Fruit fly (Drosophila melanogaster) whole organism, embryonic: Measurements from ENCODE around the gene CG6356.

ENCODE experiments used
- Aef1 ChIP-seq: fragments of 200-800 bp; sonication (Bioruptor generic); IDR thresholded peaks from 3 replicates; pipeline ENCODE4 v1.3.6; 2022; ENCODE audit warnings: missing biosample characterization, missing genetic modification characterization
- Bgb ChIP-seq: fragments of 200-800 bp; sonication (Bioruptor generic); IDR thresholded peaks from 2 replicates; pipeline ENCODE4 v1.3.6; 2022; ENCODE audit warnings: missing biosample characterization, missing genetic modification characterization; ENCODE audit not compliant: partially characterized antibody
- CG10274 ChIP-seq: fragments of 200-800 bp; sonication (Bioruptor generic); optimal IDR thresholded peaks from 3 replicates; lab custom pipeline; 2017; ENCODE audit warnings: missing biosample characterization, mild to moderate bottlenecking, missing genetic modification characterization
- CG11093 ChIP-seq: fragments of 200-800 bp; sonication (Bioruptor generic); IDR thresholded peaks from 3 replicates; pipeline ENCODE4 v1.3.6; 2022; ENCODE audit warnings: missing biosample characterization, missing genetic modification characterization
- CG13775 ChIP-seq: fragments of 200-800 bp; sonication (Bioruptor generic); optimal IDR thresholded peaks from 3 replicates; lab custom pipeline; 2017; ENCODE audit warnings: missing biosample characterization, mild to moderate bottlenecking, missing genetic modification characterization
- CG16813 ChIP-seq: fragments of 200-800 bp; sonication (Bioruptor generic); IDR thresholded peaks from 3 replicates; pipeline ENCODE4 v1.3.6; 2022; ENCODE audit warnings: missing biosample characterization, missing genetic modification characterization; ENCODE audit not compliant: partially characterized antibody
- CG17385 ChIP-seq: fragments of 200-800 bp; sonication (Bioruptor generic); optimal IDR thresholded peaks from 3 replicates; lab custom pipeline; 2018; ENCODE audit warnings: missing biosample characterization, mild to moderate bottlenecking, missing genetic modification characterization
- CG17568 ChIP-seq: fragments of 200-800 bp; sonication (Bioruptor generic); optimal IDR thresholded peaks from 2 replicates; lab custom pipeline; 2018; ENCODE audit warnings: missing biosample characterization, mild to moderate bottlenecking, missing genetic modification characterization, moderate library complexity
- CG2116 ChIP-seq: fragments of 200-800 bp; sonication (Bioruptor generic); optimal IDR thresholded peaks from 3 replicates; lab custom pipeline; 2018; ENCODE audit warnings: missing biosample characterization, mild to moderate bottlenecking, missing genetic modification characterization
- CG32767 ChIP-seq: fragments of 200-800 bp; sonication (Bioruptor generic); IDR thresholded peaks from 2 replicates; pipeline ENCODE4 v1.3.6; 2022; ENCODE audit warnings: missing biosample characterization, missing genetic modification characterization
- CG4282 ChIP-seq: fragments of 200-800 bp; sonication (Bioruptor generic); optimal IDR thresholded peaks from 2 replicates; lab custom pipeline; 2016; ENCODE audit warnings: missing biosample characterization, missing genetic modification characterization
- CG7745 ChIP-seq: fragments of 200-800 bp; sonication (Bioruptor generic); optimal IDR thresholded peaks from 2 replicates; lab custom pipeline; 2018; ENCODE audit warnings: missing biosample characterization, mild to moderate bottlenecking, missing genetic modification characterization, moderate library complexity
- CG7987 ChIP-seq: fragments of 200-800 bp; sonication (Bioruptor generic); optimal IDR thresholded peaks from 2 replicates; lab custom pipeline; 2018; ENCODE audit warnings: missing biosample characterization, mild to moderate bottlenecking, missing genetic modification characterization, moderate library complexity
- CHES-1-like ChIP-seq: fragments of 200-800 bp; sonication (Bioruptor generic); optimal IDR thresholded peaks from 2 replicates; lab custom pipeline; 2016; ENCODE audit warnings: missing biosample characterization, missing genetic modification characterization
- Dfd ChIP-seq, 2 experiments: fragments of >200 bp; optimal IDR thresholded peaks; 2 replicates each; lab custom pipeline; 2017; ENCODE audit warnings: missing biosample characterization in 2 of 2, missing genetic modification characterization in 2 of 2
- ERR ChIP-seq: fragments of 200-800 bp; sonication (Bioruptor generic); optimal IDR thresholded peaks from 2 replicates; lab custom pipeline; 2016; ENCODE audit warnings: missing biosample characterization, missing genetic modification characterization
- Eip74EF ChIP-seq, 2 experiments: fragments of 200-800 bp in 1 of 2; fragments of >200 bp in 1 of 2; sonication (Bioruptor generic) in 1 of 2; optimal IDR thresholded peaks; 2 replicates each; lab custom pipeline; 2017 to 2019; ENCODE audit warnings: missing biosample characterization in 2 of 2, missing genetic modification characterization in 2 of 2, mild to moderate bottlenecking in 1 of 2, moderate library complexity in 1 of 2
- Fer1 ChIP-seq: fragments of 200-800 bp; sonication (Bioruptor generic); optimal IDR thresholded peaks from 2 replicates; lab custom pipeline; 2017; ENCODE audit warnings: missing biosample characterization, mild to moderate bottlenecking, missing genetic modification characterization
- GATAe ChIP-seq: fragments of 200-800 bp; sonication (Bioruptor generic); conservative IDR thresholded peaks from 2 replicates; pipeline ENCODE4 v1.3.6; 2022; ENCODE audit warnings: missing biosample characterization, missing genetic modification characterization
- HLH3B ChIP-seq: fragments of 200-800 bp; sonication (Bioruptor generic); IDR thresholded peaks from 2 replicates; pipeline ENCODE4 v1.3.6; 2022; ENCODE audit warnings: missing biosample characterization, missing genetic modification characterization
- HLH4C ChIP-seq: fragments of 200-800 bp; sonication (Bioruptor generic); IDR thresholded peaks from 3 replicates; pipeline ENCODE4 v1.3.6; 2022; ENCODE audit warnings: missing biosample characterization, missing genetic modification characterization; ENCODE audit not compliant: partially characterized antibody
- HLHmδ ChIP-seq: fragments of 200-800 bp; sonication (Bioruptor generic); optimal IDR thresholded peaks from 2 replicates; lab custom pipeline; 2018; ENCODE audit warnings: missing biosample characterization, mild to moderate bottlenecking, missing genetic modification characterization, moderate library complexity
- Hey ChIP-seq: fragments of 200-800 bp; sonication (Bioruptor generic); optimal IDR thresholded peaks from 3 replicates; lab custom pipeline; 2018; ENCODE audit warnings: missing biosample characterization, mild to moderate bottlenecking, missing genetic modification characterization
- Hmr ChIP-seq: fragments of 200-800 bp; sonication (Bioruptor generic); optimal IDR thresholded peaks from 3 replicates; lab custom pipeline; 2017; ENCODE audit warnings: mild to moderate bottlenecking, missing biosample characterization, missing genetic modification reagents, missing genetic modification characterization
- Hr78 ChIP-seq, 2 experiments: fragments of 200-800 bp in 1 of 2; fragments of >200 bp in 1 of 2; sonication (Bioruptor generic) in 1 of 2; optimal IDR thresholded peaks; 2 replicates each; lab custom pipeline; 2017 to 2019; ENCODE audit warnings: missing biosample characterization in 2 of 2, missing genetic modification characterization in 2 of 2, mild to moderate bottlenecking in 1 of 2, moderate library complexity in 1 of 2
- Myb ChIP-seq: fragments of 200-800 bp; sonication (Bioruptor generic); optimal IDR thresholded peaks from 2 replicates; lab custom pipeline; 2016; ENCODE audit warnings: missing biosample characterization, missing genetic modification characterization
- NFAT ChIP-seq: fragments of 200-800 bp; sonication (Bioruptor generic); IDR thresholded peaks from 2 replicates; pipeline ENCODE4 v1.3.6; 2022; ENCODE audit warnings: missing biosample characterization, missing genetic modification characterization
- NK7.1 ChIP-seq: fragments of 200-800 bp; sonication (Bioruptor generic); optimal IDR thresholded peaks from 3 replicates; lab custom pipeline; 2016; ENCODE audit warnings: missing biosample characterization, missing genetic modification characterization
- Pdp1 ChIP-seq, 2 experiments: fragments of 200-800 bp; sonication (Bioruptor generic); optimal IDR thresholded peaks; 3 replicates each; lab custom pipeline; 2016; ENCODE audit warnings: missing biosample characterization in 2 of 2, missing genetic modification characterization in 2 of 2, mild to moderate bottlenecking in 1 of 2, moderate library complexity in 1 of 2
- ab ChIP-seq: fragments of 200-800 bp; sonication (Bioruptor generic); optimal IDR thresholded peaks from 2 replicates; lab custom pipeline; 2016; ENCODE audit warnings: missing biosample characterization, missing genetic modification characterization
- caup ChIP-seq: fragments of 200-800 bp; sonication (Bioruptor generic); optimal IDR thresholded peaks from 3 replicates; lab custom pipeline; 2017; ENCODE audit warnings: missing biosample characterization, mild to moderate bottlenecking, missing genetic modification characterization, moderate library complexity; ENCODE audit not compliant: severe bottlenecking
- dati ChIP-seq: fragments of 200-800 bp; sonication (Bioruptor generic); IDR thresholded peaks from 2 replicates; pipeline ENCODE4 v1.3.6; 2022; ENCODE audit warnings: missing biosample characterization, missing genetic modification characterization
- dm ChIP-seq: fragments of 200-800 bp; sonication (Bioruptor generic); optimal IDR thresholded peaks from 3 replicates; lab custom pipeline; 2016; ENCODE audit warnings: missing biosample characterization, missing genetic modification characterization
- ems ChIP-seq: fragments of 200-800 bp; sonication (Bioruptor generic); optimal IDR thresholded peaks from 3 replicates; lab custom pipeline; 2016; ENCODE audit warnings: missing biosample characterization, missing genetic modification characterization
- esg ChIP-seq: fragments of 200-800 bp; sonication (Bioruptor generic); conservative IDR thresholded peaks from 2 replicates; pipeline ENCODE4 v1.3.6; 2022; ENCODE audit warnings: missing biosample characterization, missing genetic modification characterization
- gt ChIP-seq: fragments of 200-800 bp; sonication (Bioruptor generic); IDR thresholded peaks from 2 replicates; pipeline ENCODE4 v1.3.6; 2022; ENCODE audit warnings: missing biosample characterization, missing genetic modification characterization
- kah ChIP-seq: fragments of 200-800 bp; sonication (Bioruptor generic); optimal IDR thresholded peaks from 2 replicates; lab custom pipeline; 2018; ENCODE audit warnings: missing biosample characterization, mild to moderate bottlenecking, missing genetic modification characterization
- lola ChIP-seq, 3 experiments: fragments of >200 bp in 2 of 3; fragments of 200-800 bp in 1 of 3; sonication (Bioruptor generic) in 1 of 3; optimal IDR thresholded peaks; 2 replicates each; lab custom pipeline; 2017 to 2019; ENCODE audit warnings: missing biosample characterization in 3 of 3, missing genetic modification characterization in 3 of 3, mild to moderate bottlenecking in 1 of 3, moderate library complexity in 1 of 3
- nerfin-2 ChIP-seq: fragments of 200-800 bp; sonication (Bioruptor generic); IDR thresholded peaks from 2 replicates; pipeline ENCODE4 v1.3.6; 2022; ENCODE audit warnings: missing biosample characterization, missing genetic modification characterization; ENCODE audit not compliant: partially characterized antibody
- otp ChIP-seq: fragments of 200-800 bp; sonication (Bioruptor generic); IDR thresholded peaks from 3 replicates; pipeline ENCODE4, ENCODE4 v1.3.6; 2022; ENCODE audit warnings: missing biosample characterization, missing genetic modification characterization
- pho ChIP-seq: fragments of 200-800 bp; sonication (Bioruptor generic); optimal IDR thresholded peaks from 2 replicates; lab custom pipeline; 2016; ENCODE audit warnings: missing biosample characterization, missing genetic modification characterization
- pnt ChIP-seq: fragments of 200-800 bp; sonication (Bioruptor generic); optimal IDR thresholded peaks from 3 replicates; lab custom pipeline; 2016; ENCODE audit warnings: missing biosample characterization, missing genetic modification characterization
- pzg ChIP-seq: fragments of 200-800 bp; sonication (Bioruptor generic); optimal IDR thresholded peaks from 3 replicates; lab custom pipeline; 2018; ENCODE audit warnings: missing biosample characterization, mild to moderate bottlenecking, missing genetic modification characterization, moderate library complexity
- ranshi ChIP-seq: fragments of 200-800 bp; sonication (Bioruptor generic); IDR thresholded peaks from 2 replicates; pipeline ENCODE4 v1.3.6; 2022; ENCODE audit warnings: missing biosample characterization, missing genetic modification characterization
- run ChIP-seq: fragments of 200-800 bp; sonication (Bioruptor generic); optimal IDR thresholded peaks from 3 replicates; lab custom pipeline; 2018; ENCODE audit warnings: missing biosample characterization, mild to moderate bottlenecking, missing genetic modification characterization
- sr ChIP-seq: fragments of 200-800 bp; sonication (Bioruptor generic); IDR thresholded peaks from 3 replicates; pipeline ENCODE4 v1.3.6; 2022; ENCODE audit warnings: missing biosample characterization, missing genetic modification characterization
- toy ChIP-seq: fragments of 200-800 bp; sonication (Bioruptor generic); IDR thresholded peaks from 2 replicates; pipeline ENCODE4 v1.3.6; 2022; ENCODE audit warnings: missing biosample characterization, missing genetic modification characterization
- trh ChIP-seq: fragments of 200-800 bp; sonication (Bioruptor generic); optimal IDR thresholded peaks from 2 replicates; lab custom pipeline; 2016; ENCODE audit warnings: missing biosample characterization, missing genetic modification characterization
- wdn ChIP-seq: fragments of 200-800 bp; sonication (Bioruptor generic); IDR thresholded peaks from 2 replicates; pipeline ENCODE4 v1.3.6; 2022; ENCODE audit warnings: missing biosample characterization, missing genetic modification characterization
- wor ChIP-seq: fragments of 200-800 bp; sonication (Bioruptor generic); IDR thresholded peaks from 2 replicates; pipeline ENCODE4 v1.3.6; 2022; ENCODE audit warnings: missing biosample characterization, missing genetic modification characterization

CG6356 gene

DNA sequence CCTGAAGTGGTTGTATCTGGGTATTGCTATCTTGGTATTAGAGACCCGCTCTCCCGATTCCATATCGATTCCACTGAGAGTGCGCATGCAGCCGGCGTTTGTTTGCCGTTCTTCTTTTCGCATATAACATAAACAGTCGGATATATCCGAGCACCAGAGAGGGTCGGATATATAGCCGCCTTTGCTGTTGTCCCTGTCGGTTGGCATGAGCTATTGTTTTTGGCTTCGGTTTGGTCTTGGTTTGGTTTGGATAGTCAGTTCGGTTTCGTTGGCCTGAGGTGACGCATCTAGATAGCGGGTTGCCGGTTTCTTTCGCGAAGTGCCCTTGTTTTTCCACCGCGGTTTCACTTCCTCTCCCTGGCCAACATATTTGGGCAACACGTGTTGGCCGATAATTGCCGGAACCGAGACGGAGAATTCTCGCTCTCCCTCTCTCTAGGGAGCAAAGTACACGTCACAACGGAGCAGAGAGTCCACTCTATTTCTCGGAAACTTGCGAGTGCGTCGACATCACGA is 10.9 kb upstream of the CG6356 start, which contains the start of gene Orct2 (continued):
- TF ChIP-seq trh (no peak), CG7745 (tag; lab: Kevin White, UChicago) (no peak), HLHmδ (no peak), CG13775 (GFP tag; lab: Kevin White, UChicago) (no peak), NK7.1 (no peak), wor (GFP tag; lab: Robert Waterston, UW) (no peak), kah (GFP tag; lab: Kevin White, UChicago) (no peak), HLH4C (GFP tag; lab: Robert Waterston, UW) (no peak), CG10274 (GFP tag; lab: Kevin White, UChicago) (no peak), toy (GFP tag; lab: Robert Waterston, UW) (no peak), pnt (GFP tag; lab: Kevin White, UChicago) (no peak), ab (GFP tag; lab: Kevin White, UChicago) (no peak), HLH3B (GFP tag; lab: Robert Waterston, UW) (0 out of 2 replicates have a peak, but pooled peaks have one; percentile 6), ems (GFP tag; lab: Kevin White, UChicago) (no peak), otp (no peak), CG17385 (peak; percentile 32), Dfd (GFP tag; optimal IDR thresholded peaks at IDR 0.05; lab: Kevin White, UChicago) (no peak), dm (GFP tag; lab: Kevin White, UChicago) (peak; percentile 41), esg (GFP tag; lab: Robert Waterston, UW) (no peak), CG7987 (GFP tag; lab: Kevin White, UChicago) (no peak), Hmr (GFP tag; lab: Kevin White, UChicago) (peak; percentile 53), run (no peak), CHES-1-like (GFP tag; lab: Kevin White, UChicago) (peak; percentile 9), CG16813 (no peak), CG32767 (GFP tag; lab: Robert Waterston, UW) (no peak), CG2116 (GFP tag; lab: Kevin White, UChicago) (no peak), CG4282 (GFP tag; lab: Kevin White, UChicago) (no peak), pzg (GFP tag; lab: Kevin White, UChicago) (peak; percentile 9), dati (GFP tag; lab: Robert Waterston, UW) (no peak), caup (peak; percentile 39), nerfin-2 (GFP tag; lab: Robert Waterston, UW) (no peak), CG11093 (GFP tag; lab: Robert Waterston, UW) (no peak), pho (no peak), Hr78 (GFP tag; optimal IDR thresholded peaks at IDR 0.05; lab: Kevin White, UChicago) (no peak), ranshi (GFP tag; lab: Robert Waterston, UW) (no peak), Fer1 (GFP tag; lab: Kevin White, UChicago) (peak; percentile 68), Pdp1 (GFP tag; optimal IDR thresholded peaks at IDR 0.05; lab: Kevin White, UChicago) (peak in 1 of 2 experiments; percentile 9), Bgb (GFP tag; lab: Robert Waterston, UW) (peak; percentile 50; the same call in 1 of the 2 replicates), GATAe (no peak), Eip74EF (GFP tag; optimal IDR thresholded peaks at IDR 0.05; lab: Kevin White, UChicago) (peak in 1 of 2 experiments; percentile 79), Hey (tag; lab: Kevin White, UChicago) (peak; percentile 11), CG17568 (GFP tag; lab: Kevin White, UChicago) (no peak), ERR (GFP tag; lab: Kevin White, UChicago) (no peak), gt (GFP tag; lab: Robert Waterston, UW) (no peak), lola (GFP tag; optimal IDR thresholded peaks at IDR 0.05; lab: Kevin White, UChicago) (no peak), sr (GFP tag; lab: Robert Waterston, UW) (no peak), Aef1 (GFP tag; lab: Robert Waterston, UW) (no peak), wdn (GFP tag; lab: Robert Waterston, UW) (no peak), Myb (GFP tag; lab: Kevin White, UChicago) (no peak), NFAT (GFP tag; lab: Robert Waterston, UW) (no peak)
